Fruit fly (Drosophila melanogaster): ENCODE results near the gene Hr4.

Gene Hr4

DNA sequence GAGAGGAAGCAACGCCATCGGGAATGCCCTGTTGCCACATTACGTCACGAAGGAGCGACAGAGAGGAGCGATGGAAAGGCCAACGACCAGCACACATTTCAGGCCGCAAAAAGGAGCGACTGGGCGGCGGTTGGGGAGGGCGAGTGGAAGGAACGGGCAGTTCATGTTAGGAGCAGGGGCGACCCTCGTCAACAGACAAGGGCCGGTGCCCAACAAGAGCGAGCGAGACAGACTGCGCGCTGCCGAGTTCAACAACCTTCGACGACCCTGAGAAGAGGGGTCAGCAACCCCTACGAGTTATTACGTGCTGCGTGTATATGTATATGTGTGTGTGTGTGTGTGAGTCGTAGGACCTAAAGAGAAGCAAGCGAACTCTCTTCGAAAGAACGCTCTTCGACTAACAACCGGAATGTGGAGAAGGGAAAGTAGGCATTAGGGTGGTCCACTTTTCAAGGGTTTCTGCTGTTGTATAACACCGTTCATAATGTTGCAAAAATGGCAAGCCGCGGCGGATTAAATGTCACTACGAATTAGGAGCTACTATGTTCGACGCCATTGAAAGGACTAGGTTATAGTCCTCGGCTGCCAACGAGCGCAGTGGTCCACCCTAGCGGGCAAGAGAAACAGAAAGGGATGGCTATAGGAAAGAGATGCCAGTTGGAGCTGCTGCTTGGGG lies 9.8 kb downstream of the Hr4 start:
- TF ChIP-seq EcR (GFP tag; optimal IDR thresholded peaks at IDR 0.05) (peak; percentile 99), pan (optimal IDR thresholded peaks at IDR 0.05) (no peak), usp (GFP tag; optimal IDR thresholded peaks at IDR 0.05) (no peak)

DNA sequence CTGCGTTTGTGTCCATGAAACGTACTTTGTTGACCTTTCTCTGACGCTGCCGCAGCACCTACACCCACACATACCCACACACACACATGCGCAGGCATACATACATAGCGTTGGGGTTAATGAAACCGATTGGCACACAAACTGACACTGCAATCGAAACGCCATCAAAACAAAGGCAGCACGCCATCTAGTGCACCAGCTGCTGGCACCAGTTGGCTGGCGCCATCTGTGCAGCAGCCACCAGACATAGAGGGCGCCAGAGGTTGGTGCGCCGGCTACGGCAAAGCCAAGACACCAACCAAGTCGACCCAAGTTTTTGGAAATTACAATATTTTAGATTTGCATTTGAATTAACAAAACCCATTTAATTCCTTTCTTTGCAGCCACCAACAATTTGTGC lies 11.2 kb downstream of the Hr4 start:
- TF ChIP-seq psq (optimal IDR thresholded peaks at IDR 0.05) (no peak), CG8478 (optimal IDR thresholded peaks at IDR 0.05) (no peak), usp (GFP tag; optimal IDR thresholded peaks at IDR 0.05) (no peak), EcR (GFP tag; optimal IDR thresholded peaks at IDR 0.05) (peak; percentile 84 to 92), Dll (optimal IDR thresholded peaks at IDR 0.05) (peak; percentile 74), pan (optimal IDR thresholded peaks at IDR 0.05) (no peak)

DNA sequence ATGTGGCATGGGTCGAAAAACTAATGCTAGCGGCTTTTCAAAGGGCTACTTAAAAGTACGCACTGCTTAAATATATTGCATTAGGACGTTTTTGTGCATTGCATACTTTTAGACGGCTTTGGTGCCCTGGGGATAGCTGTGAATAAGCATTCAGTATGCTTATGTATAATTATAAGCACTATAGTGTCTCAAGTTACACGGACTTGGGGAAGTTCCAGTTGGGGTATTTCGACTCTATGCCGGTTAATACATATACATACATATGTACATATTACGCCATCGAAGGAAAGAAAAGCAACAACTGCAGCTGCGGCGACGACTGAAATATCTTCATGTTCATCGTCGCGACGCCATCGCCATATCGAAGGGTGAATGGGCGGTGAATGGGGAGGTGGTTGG lies 21.5 kb downstream of the Hr4 start:
- TF ChIP-seq EcR (GFP tag; optimal IDR thresholded peaks at IDR 0.05), result no peak
- no peak for TF ChIP-seq Dll (optimal IDR thresholded peaks at IDR 0.05)
- TF ChIP-seq psq (optimal IDR thresholded peaks at IDR 0.05), result no peak
- no peak for TF ChIP-seq pan (optimal IDR thresholded peaks at IDR 0.05)
- no peak for TF ChIP-seq CG8478 (optimal IDR thresholded peaks at IDR 0.05)
- TF ChIP-seq usp (GFP tag; optimal IDR thresholded peaks at IDR 0.05), result no peak

DNA sequence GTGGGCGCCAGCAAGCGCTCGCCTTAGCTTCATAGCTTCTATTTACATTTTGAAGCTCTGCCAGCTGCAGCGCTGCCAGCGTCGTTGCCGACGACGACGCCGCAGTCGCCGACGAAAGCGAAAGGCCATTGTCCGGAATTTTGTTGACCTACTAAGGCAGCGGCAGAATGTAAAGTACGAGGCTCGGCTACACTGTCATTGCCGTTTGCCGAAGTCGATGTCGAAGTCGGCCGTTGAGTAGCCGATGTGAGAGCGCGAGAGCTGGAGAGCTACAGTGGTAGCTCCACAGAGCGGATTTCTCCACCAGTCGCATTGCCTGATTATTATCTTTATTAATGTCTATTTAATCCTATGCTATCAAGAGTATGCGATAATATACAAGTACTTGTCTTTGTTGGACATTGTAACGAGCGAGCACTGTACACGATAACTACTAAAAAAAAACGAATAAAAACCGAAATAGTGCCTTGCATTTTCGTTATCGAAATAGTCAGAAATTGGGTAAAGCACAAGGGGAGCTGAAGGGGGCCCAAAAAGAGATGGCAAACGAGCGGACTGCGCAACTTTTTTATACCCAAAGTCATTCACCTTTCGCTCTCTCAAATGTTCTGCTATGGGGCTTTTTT lies 22.0 kb downstream of the Hr4 start:
- TF ChIP-seq pan (optimal IDR thresholded peaks at IDR 0.05), result no peak
- peak in 1 of 2 experiments; percentile 7 for TF ChIP-seq EcR (GFP tag; optimal IDR thresholded peaks at IDR 0.05)

DNA sequence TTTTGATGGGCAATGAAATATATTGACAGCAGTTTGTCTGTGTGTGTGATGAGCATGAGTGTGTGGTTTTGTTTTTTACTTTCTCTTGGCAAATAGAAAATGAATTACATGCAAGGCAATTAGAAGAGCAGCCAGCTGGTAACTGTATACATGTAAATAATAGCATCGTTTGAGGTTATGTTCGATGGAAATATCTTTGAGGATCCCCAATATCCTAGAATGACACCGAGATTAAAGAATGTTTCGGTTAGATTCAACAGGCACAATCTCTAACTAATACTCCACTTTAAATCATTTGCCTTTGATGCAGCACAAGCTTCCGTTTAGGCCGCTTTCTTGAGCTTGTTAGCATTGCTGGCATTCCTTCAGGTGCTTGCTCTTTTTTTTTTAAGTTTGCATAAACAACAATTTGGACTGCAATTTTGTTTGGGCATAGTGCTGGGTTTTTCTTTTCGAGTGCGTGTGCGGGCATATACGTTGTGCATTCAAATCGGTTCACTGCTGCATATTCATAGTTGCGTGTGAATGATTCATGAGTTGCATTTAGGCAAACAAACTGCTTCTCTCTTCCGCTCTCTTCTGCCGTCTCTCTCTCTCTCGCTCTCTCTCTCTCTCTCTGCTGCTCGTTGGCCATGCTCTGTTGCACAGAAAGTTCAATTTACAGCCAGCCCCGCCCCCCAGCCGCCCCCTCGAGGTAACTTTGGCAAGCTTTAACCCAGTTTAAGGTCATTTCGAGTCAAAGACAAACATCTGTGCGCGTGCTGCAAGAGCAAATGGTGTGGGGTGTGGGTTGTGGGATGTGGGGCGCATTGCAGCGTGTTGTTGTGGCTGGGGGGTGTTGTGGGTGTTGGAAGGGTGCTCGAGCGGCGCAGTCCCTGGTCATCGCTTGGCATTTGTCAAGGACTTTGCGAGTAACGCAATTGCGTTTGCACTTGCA lies 22.9 kb downstream of the Hr4 start:
- TF ChIP-seq Dll (optimal IDR thresholded peaks at IDR 0.05) (peak; percentile 8), usp (GFP tag; optimal IDR thresholded peaks at IDR 0.05) (no peak)

DNA sequence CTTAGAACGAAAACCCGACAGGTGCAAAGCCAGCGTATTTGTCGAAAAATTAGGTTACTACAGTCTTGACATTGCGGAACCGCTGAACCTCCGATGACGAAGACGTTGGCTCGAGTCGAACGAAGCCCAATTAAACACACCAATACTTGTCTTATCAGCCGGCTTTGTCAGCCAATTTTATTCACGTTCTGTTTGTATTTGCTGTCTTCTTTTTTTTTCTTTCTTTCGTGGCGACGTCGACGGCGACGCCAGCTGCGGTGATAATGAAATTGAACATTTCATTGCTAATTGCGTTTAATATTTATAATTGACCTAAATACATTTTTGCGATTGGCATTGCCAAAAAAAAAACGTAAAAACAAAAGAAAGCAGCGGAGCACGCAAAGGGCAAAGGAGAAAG lies 23.8 kb downstream of the Hr4 start:
- TF ChIP-seq Dll (optimal IDR thresholded peaks at IDR 0.05) (no peak), psq (optimal IDR thresholded peaks at IDR 0.05) (no peak), usp (GFP tag; optimal IDR thresholded peaks at IDR 0.05) (no peak), EcR (GFP tag; optimal IDR thresholded peaks at IDR 0.05) (no peak), pan (optimal IDR thresholded peaks at IDR 0.05) (no peak), CG8478 (optimal IDR thresholded peaks at IDR 0.05) (no peak)

DNA sequence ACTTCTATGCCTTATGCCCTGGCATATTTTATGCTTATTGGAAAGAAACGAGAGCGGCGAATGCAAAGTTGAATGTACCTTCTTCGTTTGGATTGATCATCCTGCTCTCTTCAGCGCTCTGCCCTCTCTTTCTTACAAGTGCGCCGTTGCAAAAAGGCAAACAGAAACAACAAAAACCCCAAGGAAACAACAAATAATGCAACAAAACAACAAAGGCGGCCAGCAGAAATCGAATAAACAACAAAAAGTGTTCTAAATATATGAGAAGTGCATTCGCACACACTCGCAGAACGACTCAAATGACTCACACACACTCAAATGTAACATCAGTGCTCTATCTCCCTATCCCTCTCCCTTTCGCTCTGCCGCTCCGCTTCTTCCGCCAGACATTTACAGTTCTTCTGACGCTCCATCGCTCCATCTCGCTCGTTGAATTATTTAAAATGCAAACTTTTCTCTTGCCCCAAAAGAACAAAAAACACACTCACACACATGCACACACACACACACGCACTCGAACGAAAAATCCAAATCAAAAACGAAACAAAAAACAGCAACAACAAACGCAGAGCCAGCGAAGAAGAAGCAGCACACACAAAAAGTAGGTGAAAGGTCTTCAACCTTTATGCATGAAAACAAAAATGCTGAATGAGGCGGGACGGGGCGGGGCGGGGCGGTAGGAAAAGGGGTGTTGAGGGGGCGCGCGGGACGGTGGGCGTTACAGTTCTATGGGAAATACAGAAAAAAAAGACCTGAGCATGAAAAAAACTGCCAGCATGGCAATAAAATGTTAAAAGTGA lies 24.4 kb downstream of the Hr4 start:
- peak; percentile 3 for TF ChIP-seq Dll (optimal IDR thresholded peaks at IDR 0.05)
- no peak for TF ChIP-seq psq (optimal IDR thresholded peaks at IDR 0.05)
- TF ChIP-seq pan (optimal IDR thresholded peaks at IDR 0.05), result no peak
- no peak for TF ChIP-seq CG8478 (optimal IDR thresholded peaks at IDR 0.05)
- TF ChIP-seq EcR (GFP tag; optimal IDR thresholded peaks at IDR 0.05), result peak in 1 of 2 experiments; percentile 55
- no peak for TF ChIP-seq usp (GFP tag; optimal IDR thresholded peaks at IDR 0.05)

DNA sequence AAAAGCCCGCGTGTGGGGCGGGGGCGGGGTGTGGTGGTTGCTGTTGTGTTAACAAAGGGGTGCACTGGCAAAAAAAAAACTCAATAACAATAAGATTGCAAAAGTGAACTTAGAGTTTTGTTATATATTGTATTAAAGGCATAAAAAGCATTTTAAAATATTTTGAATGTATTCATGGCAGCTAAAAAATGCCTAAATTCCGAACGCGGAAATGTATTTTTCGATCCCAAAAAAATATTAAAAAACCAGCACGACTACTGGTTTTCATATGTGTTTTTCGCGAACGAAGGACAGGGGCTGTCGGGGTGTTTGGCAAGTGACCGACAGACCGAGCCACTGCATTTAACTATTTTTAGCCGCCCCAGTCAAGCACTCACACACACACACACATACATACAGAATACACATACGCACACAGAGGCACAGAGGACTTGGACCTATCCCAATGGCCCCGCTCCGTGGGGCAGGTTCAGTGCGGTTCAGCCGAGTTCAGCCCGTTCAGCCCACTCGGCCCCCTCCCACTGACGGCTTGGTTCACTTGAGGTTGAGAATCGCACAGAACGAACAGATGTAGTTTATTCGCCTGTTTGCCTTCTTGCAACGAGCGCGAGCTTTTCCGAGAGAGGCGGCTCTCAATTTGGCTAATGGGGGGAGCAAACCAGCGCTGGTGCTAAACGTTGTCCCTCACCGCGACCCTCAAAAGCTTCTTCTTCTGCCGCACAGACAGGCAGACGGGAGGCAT lies 25.2 kb downstream of the Hr4 start:
- no peak for TF ChIP-seq psq (optimal IDR thresholded peaks at IDR 0.05)
- TF ChIP-seq pan (optimal IDR thresholded peaks at IDR 0.05), result no peak
- no peak for TF ChIP-seq Dll (optimal IDR thresholded peaks at IDR 0.05)
- TF ChIP-seq usp (GFP tag; optimal IDR thresholded peaks at IDR 0.05), result no peak
- peak in 1 of 2 experiments; percentile 84 for TF ChIP-seq EcR (GFP tag; optimal IDR thresholded peaks at IDR 0.05)
- TF ChIP-seq CG8478 (optimal IDR thresholded peaks at IDR 0.05), result no peak

DNA sequence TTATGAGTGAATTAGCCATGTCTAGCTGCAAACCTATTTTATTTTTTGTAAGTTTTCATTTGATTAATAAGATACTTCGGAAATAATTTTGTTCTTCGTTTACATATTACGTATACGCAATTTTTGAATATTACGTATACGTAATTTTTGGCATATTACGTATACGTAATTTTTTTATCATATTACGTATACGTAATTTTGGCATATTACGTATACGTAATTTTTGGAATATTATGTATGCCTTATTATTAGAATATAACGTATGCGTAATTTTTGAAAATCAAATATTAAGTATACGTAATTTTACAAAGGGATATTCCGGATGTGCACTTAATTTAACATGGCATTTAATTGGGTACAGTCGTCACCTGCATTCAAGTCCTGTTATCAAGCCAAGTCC lies 26.4 kb downstream of the Hr4 start:
- TF ChIP-seq Dll (optimal IDR thresholded peaks at IDR 0.05) (no peak), pan (optimal IDR thresholded peaks at IDR 0.05) (no peak), CG8478 (optimal IDR thresholded peaks at IDR 0.05) (no peak), psq (optimal IDR thresholded peaks at IDR 0.05) (no peak), usp (GFP tag; optimal IDR thresholded peaks at IDR 0.05) (no peak), EcR (GFP tag; optimal IDR thresholded peaks at IDR 0.05) (no peak)

DNA sequence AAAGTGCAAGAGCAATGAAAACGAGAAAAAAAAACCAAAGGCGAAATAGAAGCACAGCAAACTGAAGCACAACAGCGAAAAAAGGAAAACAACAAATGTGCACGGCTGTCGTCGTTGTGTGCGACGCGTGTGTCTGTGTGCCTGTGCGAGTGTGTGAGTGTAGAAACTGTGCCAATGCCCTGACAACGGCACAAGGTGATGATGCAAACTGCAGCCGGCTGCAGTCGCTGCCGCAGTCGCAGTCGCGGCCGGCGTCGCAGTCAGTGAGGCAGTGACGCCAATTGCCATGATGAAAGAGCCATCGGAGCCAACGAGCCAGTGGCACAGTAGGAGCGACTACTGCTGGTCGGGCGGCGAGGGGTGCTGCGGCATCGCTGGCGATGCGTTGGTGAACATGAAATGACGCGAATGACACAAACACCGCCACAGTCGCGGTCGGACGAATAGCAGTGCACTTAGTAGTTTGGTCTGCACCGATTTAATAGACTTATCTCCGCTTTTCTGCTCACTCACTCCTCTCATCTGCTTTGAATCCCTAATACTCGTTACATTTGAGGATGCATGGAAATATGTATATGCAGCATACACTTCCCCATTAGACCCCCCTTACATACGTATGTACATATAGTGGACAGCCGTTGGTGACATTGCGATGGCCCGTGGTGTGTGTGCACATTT lies 27.0 kb downstream of the Hr4 start:
- TF ChIP-seq usp (GFP tag; optimal IDR thresholded peaks at IDR 0.05) (no peak), EcR (GFP tag; optimal IDR thresholded peaks at IDR 0.05) (peak in 1 of 2 experiments; percentile 90), pan (optimal IDR thresholded peaks at IDR 0.05) (no peak)
